Worm (Caenorhabditis elegans) whole organism, L4/young adult: Measurements from ENCODE around the gene deb-1.

Experiments used
- dao-5 ChIP-seq: sonication (generic microtip); optimal IDR thresholded peaks from 2 replicates; lab custom pipeline; 2016; ENCODE audit warnings: missing genotype, missing genetic modification characterization, moderate library complexity, missing compliant biosample characterization
- him-1 ChIP-seq: sonication (generic microtip); optimal IDR thresholded peaks from 2 replicates; lab custom pipeline; 2016; ENCODE audit warnings: missing genotype, missing genetic modification reagents, missing genetic modification characterization, missing compliant biosample characterization

DNA sequence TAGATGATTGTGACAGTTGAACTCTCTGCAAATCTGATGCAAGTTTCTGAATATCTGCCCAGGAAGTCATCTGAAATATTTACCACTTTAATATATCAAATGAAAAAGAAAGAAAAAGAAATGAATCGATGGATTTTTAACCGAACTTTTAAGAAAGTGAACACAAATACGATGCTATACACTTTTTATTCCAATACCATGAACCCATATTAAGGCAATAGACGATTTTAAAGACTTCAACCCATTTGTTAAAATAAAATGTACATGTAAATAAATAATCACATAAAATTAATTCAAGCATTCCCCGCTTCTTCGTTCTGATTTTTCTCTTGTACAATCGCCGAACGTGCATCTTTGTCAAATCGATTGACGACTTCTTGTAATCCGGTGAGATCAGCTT is 57.3 kb downstream of the deb-1 start, which contains the start of gene ufl-1:
- TF ChIP-seq dao-5 (tag; lab: Kevin White, UChicago) (no peak), him-1 (tag; lab: Kevin White, UChicago) (no peak)
